Worm (Caenorhabditis elegans) whole organism, dauer: Measurements from ENCODE around the gene fubl-2.

Experiments
- unc-62 ChIP-seq: sonication (generic microtip); optimal IDR thresholded peaks from 2 replicates; lab custom pipeline; 2017; ENCODE audit warnings: missing biosample characterization, missing genetic modification reagents, missing genetic modification characterization

The fubl-2 gene

ce11 chrIII:7064185-7064584 lies 23.4 kb downstream of the fubl-2 start, which contains the start of gene R01H2.4:
Gene R01H2.4, minus strand, starts transcription at chrIII:7064285.
- no peak for TF ChIP-seq unc-62 (GFP tag; lab: Kevin White, UChicago)

- TF ChIP-seq unc-62 (GFP tag; lab: Kevin White, UChicago) = no peak
Measured at ce11 chrIII:7063061-7063460, 24.5 kb downstream of the fubl-2 start.

DNA sequence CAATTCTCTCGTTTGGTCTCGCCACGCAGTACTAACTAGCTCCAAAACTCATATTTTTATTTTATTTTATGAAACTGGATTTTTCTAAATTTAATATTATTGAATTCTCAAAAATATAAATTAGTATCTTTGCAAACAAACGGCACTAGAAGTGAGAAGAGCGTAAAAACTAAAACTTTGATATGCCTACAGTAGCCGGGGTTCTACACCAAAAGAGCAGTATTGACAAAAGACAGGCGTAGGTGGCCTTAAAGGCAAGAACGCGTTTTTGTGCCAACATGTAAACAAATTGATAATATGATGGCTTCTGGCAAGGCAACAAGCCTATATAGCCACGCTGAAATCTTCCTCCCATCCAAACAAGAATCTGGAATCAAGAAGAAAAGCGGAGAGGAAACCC lies 25.0 kb downstream of the fubl-2 start, which contains the start of gene R01H2.1:
Gene R01H2.1, plus strand, starts transcription at position 301 of the 400 bp plus-strand sequence.
- no peak for TF ChIP-seq unc-62 (GFP tag; lab: Kevin White, UChicago)

DNA sequence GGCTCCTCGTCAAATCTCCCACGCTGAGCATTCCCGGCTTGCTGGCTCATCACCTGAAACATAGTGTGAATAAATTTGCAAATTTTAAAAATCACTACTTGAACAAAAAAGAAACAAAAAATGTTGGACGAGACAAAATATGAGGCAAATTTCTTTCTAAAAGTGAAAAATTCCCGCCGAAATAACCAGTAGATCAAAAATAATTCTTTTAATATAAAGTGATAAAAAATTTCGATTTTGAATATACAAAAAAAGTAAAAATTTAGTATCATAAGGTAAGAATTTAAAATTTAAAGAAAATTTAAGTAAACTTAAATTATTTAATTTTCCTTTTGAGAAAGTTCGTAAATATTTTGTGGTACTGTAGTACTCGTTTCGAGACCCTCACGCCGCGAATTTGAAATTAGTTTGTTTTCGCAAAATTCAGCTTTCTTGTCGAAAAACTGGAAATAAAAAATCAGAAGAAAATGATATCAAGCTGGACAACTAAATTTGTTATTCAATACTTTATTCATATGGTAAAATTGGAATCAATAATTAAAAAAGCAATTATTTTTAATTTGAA lies 26.9 kb downstream of the fubl-2 start, which contains the start of gene egg-2:
Gene egg-2, minus strand, starts transcription at position 53 of the 565 bp plus-strand sequence.
- no peak for TF ChIP-seq unc-62 (GFP tag; lab: Kevin White, UChicago)

- no peak for TF ChIP-seq unc-62 (GFP tag; lab: Kevin White, UChicago)
Measured at ce11 chrIII:7056241-7056640, 31.3 kb downstream of the fubl-2 start, which contains the start of gene R01H2.2. Gene R01H2.2, plus strand, starts transcription at chrIII:7056541.

- no peak for TF ChIP-seq unc-62 (GFP tag; lab: Kevin White, UChicago)
Measured at ce11 chrIII:7045643-7046042, 41.9 kb downstream of the fubl-2 start, which contains the start of gene R01H2.7. Gene R01H2.7, minus strand, starts transcription at chrIII:7045743.
